Fruit fly (Drosophila melanogaster) whole organism, wandering third instar larva: Measurements from ENCODE around the gene Gdap1.

Source experiments
- CG32264 ChIP-seq: fragments of 200-800 bp; sonication (Bioruptor generic); optimal IDR thresholded peaks from 2 replicates; lab custom pipeline; 2016; ENCODE audit warnings: missing biosample characterization, missing genetic modification characterization
- CG9705 ChIP-seq: fragments of 200-800 bp; sonication (Bioruptor generic); optimal IDR thresholded peaks from 2 replicates; lab custom pipeline; 2018; ENCODE audit warnings: missing biosample characterization, mild to moderate bottlenecking, missing genetic modification characterization
- CrebA ChIP-seq: fragments of 200-800 bp; sonication (Bioruptor generic); optimal IDR thresholded peaks from 2 replicates; lab custom pipeline; 2016; ENCODE audit warnings: missing biosample characterization, mild to moderate bottlenecking, missing genetic modification characterization, borderline replicate concordance
- HLH106 ChIP-seq: fragments of 200-800 bp; optimal IDR thresholded peaks from 3 replicates; lab custom pipeline; 2019; ENCODE audit warnings: missing biosample characterization, mild to moderate bottlenecking, missing genetic modification characterization, moderate library complexity
- Hnf4 ChIP-seq: fragments of 200-800 bp; sonication (Bioruptor generic); optimal IDR thresholded peaks from 2 replicates; lab custom pipeline; 2016; ENCODE audit warnings: missing biosample characterization, mild to moderate bottlenecking, missing genetic modification characterization
- Jra ChIP-seq: sonication (Bioruptor generic); optimal IDR thresholded peaks from 2 replicates; lab custom pipeline; 2016; ENCODE audit warnings: missing biosample characterization, missing genetic modification characterization
- Mio ChIP-seq: sonication (Bioruptor generic); optimal IDR thresholded peaks from 2 replicates; lab custom pipeline; 2016; ENCODE audit warnings: missing biosample characterization, missing genetic modification characterization
- N ChIP-seq: fragments of >200 bp; optimal IDR thresholded peaks from 2 replicates; lab custom pipeline; 2018; ENCODE audit warnings: missing biosample characterization, missing external identifiers, missing genetic modification characterization
- OdsH ChIP-seq: fragments of 200-800 bp; sonication (Bioruptor generic); optimal IDR thresholded peaks from 2 replicates; lab custom pipeline; 2016; ENCODE audit warnings: missing biosample characterization, mild to moderate bottlenecking, missing genetic modification characterization
- Rel ChIP-seq, 2 experiments: fragments of 200-800 bp; sonication (Bioruptor generic) in 1 of 2; optimal IDR thresholded peaks; 2 replicates in 1 of 2; 3 replicates in 1 of 2; lab custom pipeline; 2016 to 2019; ENCODE audit warnings: mild to moderate bottlenecking in 2 of 2, missing biosample characterization in 2 of 2, missing genetic modification characterization in 2 of 2, moderate library complexity in 1 of 2
- Sp1 ChIP-seq: fragments of 200-800 bp; sonication (Bioruptor generic); optimal IDR thresholded peaks from 3 replicates; lab custom pipeline; 2019; ENCODE audit warnings: missing biosample characterization, mild to moderate bottlenecking, missing genetic modification characterization, moderate library complexity
- Vsx2 ChIP-seq: fragments of 200-300, 225-300 bp; sonication (Bioruptor generic); optimal IDR thresholded peaks from 2 replicates; lab custom pipeline; 2018; ENCODE audit warnings: missing biosample characterization, missing genetic modification characterization; ENCODE audit not compliant: partially characterized antibody
- br ChIP-seq: fragments of 200-800 bp; sonication (Bioruptor generic); optimal IDR thresholded peaks from 2 replicates; lab custom pipeline; 2016; ENCODE audit warnings: missing biosample characterization, missing genetic modification characterization
- brk ChIP-seq: fragments of 200-800 bp; sonication (Bioruptor generic); optimal IDR thresholded peaks from 2 replicates; lab custom pipeline; 2016; ENCODE audit warnings: missing biosample characterization, mild to moderate bottlenecking, missing genetic modification characterization
- dmrt93B ChIP-seq: fragments of 200-800 bp; sonication (Bioruptor generic); optimal IDR thresholded peaks from 2 replicates; lab custom pipeline; 2018; ENCODE audit warnings: missing biosample characterization, mild to moderate bottlenecking, missing genetic modification characterization
- ey ChIP-seq: fragments of 200-800 bp; sonication (Bioruptor generic); optimal IDR thresholded peaks from 2 replicates; lab custom pipeline; 2016; ENCODE audit warnings: missing biosample characterization, missing genetic modification characterization
- foxo ChIP-seq, 2 experiments: fragments of 200-800 bp; sonication (Bioruptor generic); optimal IDR thresholded peaks; 2 replicates in 1 of 2; 3 replicates in 1 of 2; lab custom pipeline; 2016 to 2017; ENCODE audit warnings: missing biosample characterization in 2 of 2, missing genetic modification characterization in 2 of 2
- fru ChIP-seq: fragments of 200-800 bp; sonication (Bioruptor generic); optimal IDR thresholded peaks from 3 replicates; lab custom pipeline; 2016; ENCODE audit warnings: missing biosample characterization, mild to moderate bottlenecking, missing genetic modification characterization
- h ChIP-seq: fragments of 200-800 bp; sonication (Bioruptor generic); optimal IDR thresholded peaks from 3 replicates; lab custom pipeline; 2016; ENCODE audit warnings: missing biosample characterization, mild to moderate bottlenecking, missing genetic modification characterization
- psq ChIP-seq: fragments of 200-800 bp; sonication (Bioruptor generic); optimal IDR thresholded peaks from 3 replicates; lab custom pipeline; 2017; ENCODE audit warnings: missing biosample characterization, mild to moderate bottlenecking, missing genetic modification characterization, moderate library complexity
- rgr ChIP-seq: fragments of 200-800 bp; sonication (Bioruptor generic); optimal IDR thresholded peaks from 3 replicates; lab custom pipeline; 2016; ENCODE audit warnings: missing biosample characterization, mild to moderate bottlenecking, missing genetic modification characterization
- sage ChIP-seq: fragments of 200-800 bp; sonication (Bioruptor generic); optimal IDR thresholded peaks from 2 replicates; lab custom pipeline; 2016; ENCODE audit warnings: missing biosample characterization, mild to moderate bottlenecking, missing genetic modification characterization
- sv ChIP-seq: fragments of 200-800 bp; sonication (Bioruptor generic); optimal IDR thresholded peaks from 3 replicates; lab custom pipeline; 2016; ENCODE audit warnings: missing biosample characterization, missing genetic modification characterization
- tai ChIP-seq: sonication (Bioruptor generic); optimal IDR thresholded peaks from 2 replicates; lab custom pipeline; 2016; ENCODE audit warnings: missing biosample characterization, missing genetic modification characterization
- usp ChIP-seq: fragments of >200 bp; optimal IDR thresholded peaks from 2 replicates; lab custom pipeline; 2017; ENCODE audit warnings: missing biosample characterization, missing genetic modification characterization
- woc ChIP-seq: sonication (Bioruptor generic); optimal IDR thresholded peaks from 2 replicates; lab custom pipeline; 2016; ENCODE audit warnings: missing biosample characterization, mild to moderate bottlenecking, missing genetic modification characterization

The Gdap1 gene

DNA sequence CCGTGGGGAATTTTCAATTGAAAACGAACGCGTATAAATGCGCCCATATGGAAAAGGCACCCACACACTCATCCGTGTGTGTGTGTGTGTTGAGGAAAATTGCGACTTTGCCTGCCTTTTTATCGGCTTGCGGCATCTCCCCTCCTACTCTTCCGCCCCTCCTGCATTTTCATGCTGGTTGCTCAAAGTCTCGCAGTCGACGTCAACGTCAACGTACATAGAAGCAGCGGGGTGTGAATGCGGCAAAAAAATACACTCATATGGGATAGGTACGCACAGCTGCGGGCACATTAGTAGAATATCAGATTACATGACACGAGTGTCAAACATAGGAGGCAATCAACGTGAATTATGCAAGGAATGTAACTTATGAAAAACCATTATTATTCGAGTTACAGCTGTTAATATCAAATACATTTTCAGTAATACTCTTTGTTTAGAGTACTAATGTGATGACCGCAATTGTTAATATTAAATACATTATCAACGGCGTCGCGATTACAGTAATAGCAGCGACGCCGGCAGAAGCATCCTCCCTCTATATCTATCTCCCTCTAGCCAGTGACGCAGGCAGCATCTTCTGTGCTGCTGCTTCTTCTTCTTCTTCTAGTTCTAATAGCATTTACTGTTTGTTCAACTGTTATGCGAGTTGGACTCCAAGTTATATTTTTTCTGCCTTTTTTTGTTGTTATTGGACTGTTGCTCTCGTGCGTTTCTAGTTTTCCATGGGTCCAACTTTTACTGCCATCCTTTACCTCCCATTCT is 45.2 kb downstream of the Gdap1 start:
- TF ChIP-seq dmrt93B (GFP tag; lab: Kevin White, UChicago) (peak; percentile 63), HLH106 (tag; lab: Kevin White, UChicago) (peak; percentile 70), usp (no peak), Vsx2 (GFP tag; lab: Kevin White, UChicago) (no peak), Jra (GFP tag; lab: Kevin White, UChicago) (peak; percentile 41), sv (GFP tag; lab: Kevin White, UChicago) (peak; percentile 81), OdsH (GFP tag; lab: Kevin White, UChicago) (peak; percentile 81), Sp1 (GFP tag; lab: Kevin White, UChicago) (peak; percentile 57), CrebA (GFP tag; lab: Kevin White, UChicago) (no peak), CG32264 (GFP tag; lab: Kevin White, UChicago) (peak; percentile 58), rgr (GFP tag; lab: Kevin White, UChicago) (peak; percentile 89), fru (GFP tag; lab: Kevin White, UChicago) (peak; percentile 87), h (peak; percentile 85), br (GFP tag; lab: Kevin White, UChicago) (peak; percentile 78), tai (peak; percentile 63), sage (GFP tag; lab: Kevin White, UChicago) (peak; percentile 56), N (GFP tag; lab: Kevin White, UChicago) (no peak), CG9705 (GFP tag; lab: Kevin White, UChicago) (no peak), woc (GFP tag; lab: Kevin White, UChicago) (peak; percentile 41), ey (GFP tag; lab: Kevin White, UChicago) (peak; percentile 85), Rel (GFP tag; optimal IDR thresholded peaks at IDR 0.05; lab: Kevin White, UChicago) (peak; percentile 3), Rel (tag; optimal IDR thresholded peaks at IDR 0.05; lab: Kevin White, UChicago) (peak; percentile 77), foxo (GFP tag; optimal IDR thresholded peaks at IDR 0.05; lab: Kevin White, UChicago) (peak in 1 of 2 experiments; percentile 87), Hnf4 (peak; percentile 75), psq (GFP tag; lab: Kevin White, UChicago) (peak; percentile 63)

DNA sequence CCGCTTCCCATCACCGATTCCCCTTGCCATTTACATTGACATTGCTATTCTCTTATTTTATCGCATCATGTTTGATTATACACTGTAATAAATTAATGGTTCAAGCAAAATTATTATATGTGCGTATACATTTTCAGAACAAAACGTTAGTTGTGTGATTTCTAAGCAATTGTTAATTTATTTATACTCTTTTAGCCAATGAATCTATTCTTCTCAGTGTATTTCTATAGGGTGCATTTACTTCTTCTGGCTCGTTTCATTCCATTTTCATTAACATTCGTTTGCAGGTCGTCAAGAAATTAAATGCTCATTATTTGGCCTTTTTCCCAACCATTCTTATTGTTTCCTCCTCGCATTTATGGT is 45.8 kb downstream of the Gdap1 start:
- peak; percentile 31 for TF ChIP-seq ey (GFP tag; lab: Kevin White, UChicago)
- no peak for TF ChIP-seq CrebA (GFP tag; lab: Kevin White, UChicago)
- no peak for TF ChIP-seq N (GFP tag; lab: Kevin White, UChicago)
- TF ChIP-seq h: peak; percentile 19
- peak; percentile 11 for TF ChIP-seq OdsH (GFP tag; lab: Kevin White, UChicago)
- peak; percentile 31 for TF ChIP-seq rgr (GFP tag; lab: Kevin White, UChicago)
- TF ChIP-seq tai: peak; percentile 9
- no peak for TF ChIP-seq fru (GFP tag; lab: Kevin White, UChicago)

DNA sequence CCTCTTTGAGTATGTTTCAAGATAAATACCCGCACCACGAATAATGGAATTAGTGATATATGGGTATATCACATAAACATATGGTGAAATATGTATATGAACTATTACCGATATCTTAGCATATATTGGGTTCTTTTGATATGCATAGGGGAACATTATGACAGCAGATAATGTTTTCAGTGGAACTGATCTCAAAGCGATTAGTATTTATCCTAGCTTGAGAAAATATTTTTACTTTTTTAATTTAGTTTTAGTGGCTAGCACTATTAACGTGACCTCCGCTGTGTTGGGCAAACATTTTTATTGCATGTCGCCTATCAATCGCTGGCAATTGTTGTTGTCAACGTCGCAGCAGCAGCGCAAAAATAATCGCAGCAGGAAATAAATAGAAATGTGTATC is 46.6 kb downstream of the Gdap1 start:
- TF ChIP-seq tai: no peak
- peak; percentile 34 for TF ChIP-seq h
- peak; percentile 18 for TF ChIP-seq ey (GFP tag; lab: Kevin White, UChicago)
- peak; percentile 18 for TF ChIP-seq psq (GFP tag; lab: Kevin White, UChicago)
- no peak for TF ChIP-seq sv (GFP tag; lab: Kevin White, UChicago)
- TF ChIP-seq rgr (GFP tag; lab: Kevin White, UChicago): peak; percentile 42
- no peak for TF ChIP-seq Mio (GFP tag; lab: Kevin White, UChicago)
- TF ChIP-seq brk: no peak
- TF ChIP-seq foxo (GFP tag; optimal IDR thresholded peaks at IDR 0.05; lab: Kevin White, UChicago): peak in 1 of 2 experiments; percentile 35
- TF ChIP-seq HLH106 (tag; lab: Kevin White, UChicago): peak; percentile 14
- TF ChIP-seq, all 38 proteins: peak for 6
